Fruit fly (Drosophila melanogaster): Measurements from ENCODE around the gene CG46468.

DNA sequence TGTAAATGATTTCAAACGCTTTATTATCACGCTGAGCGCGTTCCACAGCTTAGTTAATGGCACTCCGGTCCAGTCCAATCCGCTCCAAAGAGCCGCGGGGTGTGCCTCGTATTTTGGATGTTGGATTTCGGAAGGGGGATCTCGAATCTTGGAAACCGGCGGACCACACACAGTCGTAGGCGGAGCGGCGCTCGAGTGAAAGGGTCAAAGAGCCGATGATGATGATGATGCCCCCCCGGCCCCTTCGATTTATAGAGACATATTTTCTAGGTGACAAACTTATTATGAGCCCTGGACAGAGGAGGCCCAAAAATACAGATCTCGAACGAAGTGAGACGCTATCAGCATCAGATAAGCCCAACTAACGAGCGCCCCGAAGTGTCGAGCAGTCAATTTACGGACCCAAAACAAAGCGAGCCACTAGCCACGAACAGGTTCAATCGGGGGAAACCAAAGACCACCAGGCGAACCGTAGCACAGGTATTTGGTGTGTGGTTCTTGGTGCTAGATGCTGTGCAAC, 44.2 kb upstream of the CG46468 start:
- TF ChIP-seq CTCF (optimal IDR thresholded peaks at IDR 0.05) (no peak), CG8478 (optimal IDR thresholded peaks at IDR 0.05) (no peak)

Measured in S2 (cell line).